Fruit fly (Drosophila melanogaster): ENCODE measurements around the gene Axn.

Gene Axn

dm6 chr3R:30058057-30058868 is 35.6 kb downstream of the Axn start, which contains the start of gene sima (continued):
- TF ChIP-seq bcd (GFP tag; optimal IDR thresholded peaks at IDR 0.05) = peak; percentile 16
- TF ChIP-seq Gug (GFP tag; IDR thresholded peaks at IDR 0.05) = no peak
- TF ChIP-seq rib (GFP tag; IDR thresholded peaks at IDR 0.05) = no peak
- no peak for TF ChIP-seq danr (GFP tag; IDR thresholded peaks at IDR 0.05)
- no peak for TF ChIP-seq Lim3 (GFP tag; IDR thresholded peaks at IDR 0.05)
- peak; percentile 65 for TF ChIP-seq MESR4 (GFP tag; optimal IDR thresholded peaks at IDR 0.05)
- TF ChIP-seq CG10654 (GFP tag; optimal IDR thresholded peaks at IDR 0.05) = no peak
- peak; percentile 61 for TF ChIP-seq abd-A (tag; optimal IDR thresholded peaks at IDR 0.05)
- TF ChIP-seq sug (tag; optimal IDR thresholded peaks at IDR 0.05) = peak; percentile 32
- peak; percentile 55 for TF ChIP-seq Meics (GFP tag; optimal IDR thresholded peaks at IDR 0.05)
- peak; percentile 24; the same call in 1 of the 3 replicates for TF ChIP-seq CG17361 (GFP tag; IDR thresholded peaks at IDR 0.05)
- no peak for TF ChIP-seq prd (optimal IDR thresholded peaks at IDR 0.05)
- peak; percentile 53; the same call in 1 of the 3 replicates for TF ChIP-seq prd (GFP tag; IDR thresholded peaks at IDR 0.05)
- TF ChIP-seq Mes4 (GFP tag; optimal IDR thresholded peaks at IDR 0.05) = no peak
- TF ChIP-seq HLH3B (GFP tag; IDR thresholded peaks at IDR 0.05) = no peak
- TF ChIP-seq fd64A (GFP tag; optimal IDR thresholded peaks at IDR 0.05) = no peak
- TF ChIP-seq vnd (GFP tag; IDR thresholded peaks at IDR 0.05; ENCODE audit: partially characterized antibody) = no peak
- TF ChIP-seq Spps (tag; optimal IDR thresholded peaks at IDR 0.05) = no peak
- peak; percentile 49 for TF ChIP-seq Sin3A (optimal IDR thresholded peaks at IDR 0.05)
- TF ChIP-seq CG12104 (GFP tag; optimal IDR thresholded peaks at IDR 0.05) = no peak
- TF ChIP-seq CG16815 (GFP tag; optimal IDR thresholded peaks at IDR 0.05) = no peak
- no peak for TF ChIP-seq kni (GFP tag; optimal IDR thresholded peaks at IDR 0.05)
- peak; percentile 29 to 53 for TF ChIP-seq dpn (GFP tag; optimal IDR thresholded peaks at IDR 0.05)
- TF ChIP-seq tio (GFP tag; optimal IDR thresholded peaks at IDR 0.05) = no peak
- no peak for TF ChIP-seq fd102C (GFP tag; optimal IDR thresholded peaks at IDR 0.05)
- 0 out of 2 replicates have a peak, but pooled peaks have one; percentile 40 for TF ChIP-seq al (GFP tag; IDR thresholded peaks at IDR 0.05)
- no peak for TF ChIP-seq sens-2 (GFP tag; IDR thresholded peaks at IDR 0.05)
- TF ChIP-seq Dp (GFP tag; optimal IDR thresholded peaks at IDR 0.05) = peak; percentile 21
- TF ChIP-seq CG18599 (GFP tag; optimal IDR thresholded peaks at IDR 0.05) = peak; percentile 24
- peak; percentile 16 for TF ChIP-seq nerfin-1 (tag; optimal IDR thresholded peaks at IDR 0.05)
- peak; percentile 17 for TF ChIP-seq ind (GFP tag; optimal IDR thresholded peaks at IDR 0.05)
- no peak for TF ChIP-seq CG2889 (GFP tag; IDR thresholded peaks at IDR 0.05)
- TF ChIP-seq nau (GFP tag; optimal IDR thresholded peaks at IDR 0.05) = no peak
- no peak; the same call in 1 of the 2 replicates for TF ChIP-seq H2.0 (GFP tag; IDR thresholded peaks at IDR 0.05)
- peak; percentile 65 for TF ChIP-seq stwl (tag; optimal IDR thresholded peaks at IDR 0.05)
- peak; percentile 65 for TF ChIP-seq CG2120 (GFP tag; optimal IDR thresholded peaks at IDR 0.05)
- peak; percentile 51 for TF ChIP-seq CG14710 (tag; optimal IDR thresholded peaks at IDR 0.05)
- TF ChIP-seq Doc3 (GFP tag; IDR thresholded peaks at IDR 0.05; ENCODE audit: partially characterized antibody) = no peak
- TF ChIP-seq CG17385 (GFP tag; optimal IDR thresholded peaks at IDR 0.05) = no peak
- TF ChIP-seq CG6272 (GFP tag; IDR thresholded peaks at IDR 0.05) = no peak
- TF ChIP-seq Xrp1 (GFP tag; IDR thresholded peaks at IDR 0.05) = peak; percentile 51; the same call in 1 of the 2 replicates
- peak; percentile 15 for TF ChIP-seq CG10979 (tag; optimal IDR thresholded peaks at IDR 0.05)
- TF ChIP-seq Optix (GFP tag; IDR thresholded peaks at IDR 0.05) = no peak
- TF ChIP-seq CG12071 (GFP tag; optimal IDR thresholded peaks at IDR 0.05) = peak; percentile 1
- no peak for TF ChIP-seq CG8359 (GFP tag; optimal IDR thresholded peaks at IDR 0.05; ENCODE audit: borderline replicate concordance)
- no peak for TF ChIP-seq Hmx (GFP tag; optimal IDR thresholded peaks at IDR 0.05)
- TF ChIP-seq tgo (GFP tag; IDR thresholded peaks at IDR 0.05) = peak; percentile 31; the same call in 2 of the 3 replicates
- no peak for TF ChIP-seq CG31388 (GFP tag; optimal IDR thresholded peaks at IDR 0.05)
- no peak for TF ChIP-seq CG33557 (GFP tag; optimal IDR thresholded peaks at IDR 0.05)
- TF ChIP-seq gsb (GFP tag; IDR thresholded peaks at IDR 0.05) = no peak

Measured in whole organism, embryonic.